Worm (Caenorhabditis elegans) whole organism, L4 larva: Measurements from ENCODE around the gene Y55F3AM.11.

Source experiments
- D1046.2 ChIP-seq: fragments of 200-800 bp; sonication (Bioruptor generic); IDR thresholded peaks from 2 replicates; pipeline ENCODE4 v1.3.6; 2022; ENCODE audit warnings: missing genetic modification characterization, missing compliant biosample characterization
- F26F4.8 ChIP-seq: fragments of 200-800 bp; sonication (Bioruptor generic); conservative IDR thresholded peaks from 2 replicates; pipeline ENCODE4 v1.3.6; 2022; ENCODE audit warnings: missing genetic modification characterization, missing compliant biosample characterization
- F49E8.2 ChIP-seq: sonication (generic microtip); optimal IDR thresholded peaks from 2 replicates; lab custom pipeline; 2016; ENCODE audit warnings: missing compliant biosample characterization, mild to moderate bottlenecking, missing genetic modification characterization, borderline replicate concordance
- R02D3.7 ChIP-seq: fragments of 150-350 bp; sonication (generic microtip); optimal IDR thresholded peaks from 3 replicates; lab custom pipeline; 2014; ENCODE audit warnings: missing biosample characterization, missing genetic modification characterization
- T26A8.4 ChIP-seq: fragments of 200-800 bp; sonication (Bioruptor generic); IDR thresholded peaks from 2 replicates; pipeline ENCODE4 v1.3.6; 2022; ENCODE audit warnings: missing genetic modification characterization, missing compliant biosample characterization
- Y105C5A.15 ChIP-seq: fragments of 200-800 bp; sonication (Bioruptor generic); IDR thresholded peaks from 2 replicates; pipeline ENCODE4 v1.3.6; 2022; ENCODE audit warnings: missing genetic modification characterization, missing compliant biosample characterization
- Y48G9A.11 ChIP-seq: fragments of 200-800 bp; sonication (Bioruptor generic); IDR thresholded peaks from 2 replicates; pipeline ENCODE4 v1.3.6; 2022; ENCODE audit warnings: missing genetic modification reagents, missing genetic modification characterization, missing compliant biosample characterization
- Y75B8A.6 ChIP-seq: fragments of 200-800 bp; sonication (Bioruptor generic); IDR thresholded peaks from 2 replicates; pipeline ENCODE4 v1.3.6; 2022; ENCODE audit warnings: missing genetic modification reagents, missing genetic modification characterization, missing compliant biosample characterization
- ZK337.2 ChIP-seq: fragments of 200-800 bp; sonication (Bioruptor generic); IDR thresholded peaks from 2 replicates; pipeline ENCODE4 v1.3.6; 2022; ENCODE audit warnings: missing genetic modification reagents, missing genetic modification characterization, missing compliant biosample characterization
- aha-1 ChIP-seq: fragments of 150-350 bp; peaks from one replicate; lab custom pipeline; 2014; ENCODE audit warnings: missing biosample characterization, missing genetic modification characterization
- aly-2 ChIP-seq: sonication (generic microtip); optimal IDR thresholded peaks from 2 replicates; lab custom pipeline; 2018; ENCODE audit warnings: missing biosample characterization, missing genetic modification characterization
- ama-1 ChIP-seq: fragments of 150-350 bp; optimal IDR thresholded peaks from 2 replicates; lab custom pipeline; 2014; ENCODE audit warnings: inconsistent platforms, mixed read lengths
- arid-1 ChIP-seq: fragments of 200-800 bp; sonication (Bioruptor generic); conservative IDR thresholded peaks from 2 replicates; pipeline ENCODE4 v1.3.6; 2022; ENCODE audit warnings: missing genetic modification reagents, missing genetic modification characterization, missing compliant biosample characterization
- ceh-28 ChIP-seq: fragments of 150-350 bp; optimal IDR thresholded peaks from 2 replicates; lab custom pipeline; 2014; ENCODE audit warnings: missing biosample characterization, missing genetic modification reagents, missing genetic modification characterization
- daf-16 ChIP-seq, 3 experiments: sonication (generic microtip); optimal IDR thresholded peaks; 2 replicates each; lab custom pipeline; 2016 to 2017; ENCODE audit warnings: missing genetic modification characterization in 3 of 3, missing genetic modification reagents in 3 of 3, mild to moderate bottlenecking in 2 of 3, missing compliant biosample characterization in 2 of 3, missing biosample characterization in 1 of 3, moderate library complexity in 1 of 3
- daf-19 ChIP-seq: fragments of 200-800 bp; sonication (Bioruptor generic); conservative IDR thresholded peaks from 2 replicates; pipeline ENCODE4 v1.3.6; 2022; ENCODE audit warnings: missing genetic modification characterization, missing compliant biosample characterization
- dmd-6 ChIP-seq: fragments of 200-800 bp; sonication (Bioruptor generic); IDR thresholded peaks from 2 replicates; pipeline ENCODE4 v1.3.6; 2022; ENCODE audit warnings: missing genetic modification reagents, missing genetic modification characterization, missing compliant biosample characterization
- dmd-8 ChIP-seq: fragments of 200-800 bp; sonication (Bioruptor generic); IDR thresholded peaks from 2 replicates; pipeline ENCODE4 v1.3.6; 2022; ENCODE audit warnings: missing genetic modification characterization, missing compliant biosample characterization
- dmd-9 ChIP-seq: fragments of 200-800 bp; sonication (Bioruptor generic); IDR thresholded peaks from 2 replicates; pipeline ENCODE4 v1.3.6; 2022; ENCODE audit warnings: missing genetic modification reagents, missing genetic modification characterization, missing compliant biosample characterization
- dpl-1 ChIP-seq: fragments of 150-350 bp; optimal IDR thresholded peaks from 2 replicates; lab custom pipeline; 2014; ENCODE audit warnings: missing biosample characterization, missing genetic modification reagents, missing genetic modification characterization
- duxl-1 ChIP-seq: sonication (generic microtip); optimal IDR thresholded peaks from 2 replicates; lab custom pipeline; 2016; ENCODE audit warnings: mild to moderate bottlenecking, missing genetic modification characterization, moderate library complexity, missing compliant biosample characterization; ENCODE audit not compliant: poor library complexity
- egl-43 ChIP-seq: fragments of 200-800 bp; sonication (Bioruptor generic); IDR thresholded peaks from 2 replicates; pipeline ENCODE4 v1.3.6; 2022; ENCODE audit warnings: missing genetic modification reagents, missing genetic modification characterization, missing compliant biosample characterization
- hif-1 ChIP-seq, 2 experiments: sonication (generic microtip); optimal IDR thresholded peaks; 2 replicates each; lab custom pipeline; 2016 to 2017; ENCODE audit warnings: missing compliant biosample characterization in 2 of 2, missing genetic modification characterization in 2 of 2, missing genetic modification reagents in 2 of 2, missing genotype in 2 of 2, mild to moderate bottlenecking in 1 of 2
- hlh-11 ChIP-seq: fragments of 200-800 bp; sonication (Bioruptor generic); optimal IDR thresholded peaks from 2 replicates; lab custom pipeline; 2018; ENCODE audit warnings: mild to moderate bottlenecking, missing genetic modification characterization, missing compliant biosample characterization
- hmg-1.1 ChIP-seq: fragments of 200-800 bp; sonication (Bioruptor generic); IDR thresholded peaks from 2 replicates; pipeline ENCODE4 v1.3.6; 2022; ENCODE audit warnings: missing genetic modification reagents, missing genetic modification characterization, missing compliant biosample characterization
- lim-7 ChIP-seq: fragments of 200-800 bp; sonication (Bioruptor generic); IDR thresholded peaks from 2 replicates; pipeline ENCODE4 v1.3.6; 2022; ENCODE audit warnings: missing genetic modification characterization, missing compliant biosample characterization
- lin-13 ChIP-seq: fragments of 150-350 bp; optimal IDR thresholded peaks from 2 replicates; lab custom pipeline; 2014; ENCODE audit warnings: missing biosample characterization, missing genetic modification reagents, missing genetic modification characterization
- lin-38 ChIP-seq: fragments of 200-800 bp; sonication (Bioruptor generic); IDR thresholded peaks from 2 replicates; pipeline ENCODE4 v1.3.6; 2022; ENCODE audit warnings: missing genetic modification reagents, missing genetic modification characterization, missing compliant biosample characterization
- lsy-2 ChIP-seq, 2 experiments: fragments of 150-350 bp in 1 of 2; sonication (generic microtip) in 1 of 2; optimal IDR thresholded peaks; 2 replicates each; lab custom pipeline; 2014 to 2017; ENCODE audit warnings: missing biosample characterization in 2 of 2, missing genetic modification characterization in 2 of 2
- mdl-1 ChIP-seq, 2 experiments: fragments of 150-350 bp in 1 of 2; sonication (generic microtip) in 1 of 2; optimal IDR thresholded peaks; 2 replicates each; lab custom pipeline; 2014 to 2017; ENCODE audit warnings: missing biosample characterization in 2 of 2, missing genetic modification characterization in 2 of 2
- nhr-10 ChIP-seq: fragments of 150-350 bp; optimal IDR thresholded peaks from 2 replicates; lab custom pipeline; 2014; ENCODE audit warnings: missing biosample characterization, missing genetic modification characterization
- nhr-11 ChIP-seq: fragments of 150-350 bp; optimal IDR thresholded peaks from 2 replicates; lab custom pipeline; 2014; ENCODE audit warnings: missing biosample characterization, missing genetic modification characterization
- nhr-111 ChIP-seq: fragments of 200-800 bp; sonication (Bioruptor generic); optimal IDR thresholded peaks from 2 replicates; lab custom pipeline; 2018; ENCODE audit warnings: mild to moderate bottlenecking, missing genetic modification characterization, missing compliant biosample characterization
- nhr-237 ChIP-seq: sonication (generic microtip); optimal IDR thresholded peaks from 2 replicates; lab custom pipeline; 2017; ENCODE audit warnings: missing biosample characterization, missing genetic modification characterization
- nhr-28 ChIP-seq: fragments of 150-350 bp; optimal IDR thresholded peaks from 2 replicates; lab custom pipeline; 2014; ENCODE audit warnings: missing biosample characterization, missing genetic modification characterization
- rbr-2 ChIP-seq: sonication (generic microtip); optimal IDR thresholded peaks from 2 replicates; lab custom pipeline; 2016; ENCODE audit warnings: missing genotype, missing genetic modification characterization, missing compliant biosample characterization
- saeg-2 ChIP-seq: fragments of 200-800 bp; sonication (Bioruptor generic); IDR thresholded peaks from 2 replicates; pipeline ENCODE4 v1.3.6; 2022; ENCODE audit warnings: missing genetic modification reagents, missing genetic modification characterization, missing compliant biosample characterization
- snpc-1.2 ChIP-seq: fragments of 200-800 bp; sonication (Bioruptor generic); IDR thresholded peaks from 2 replicates; pipeline ENCODE4 v1.3.6; 2022; ENCODE audit warnings: missing genetic modification reagents, missing genetic modification characterization, missing compliant biosample characterization
- snpc-4 ChIP-seq: fragments of 150-350 bp; optimal IDR thresholded peaks from 2 replicates; lab custom pipeline; 2014; ENCODE audit warnings: missing biosample characterization, missing genetic modification characterization
- spr-1 ChIP-seq: sonication (generic microtip); optimal IDR thresholded peaks from 2 replicates; lab custom pipeline; 2016; ENCODE audit warnings: mild to moderate bottlenecking, missing genetic modification characterization, missing compliant biosample characterization
- tra-1 ChIP-seq: fragments of 200-800 bp; sonication (Bioruptor generic); IDR thresholded peaks from 2 replicates; pipeline ENCODE4 v1.3.6; 2022; ENCODE audit warnings: missing genetic modification reagents, missing genetic modification characterization, missing compliant biosample characterization
- unc-130 ChIP-seq: sonication (generic microtip); optimal IDR thresholded peaks from 2 replicates; lab custom pipeline; 2016; ENCODE audit warnings: missing genetic modification reagents, missing genetic modification characterization, missing compliant biosample characterization
- zag-1 ChIP-seq: fragments of 150-350 bp; optimal IDR thresholded peaks from 2 replicates; lab custom pipeline; 2014; ENCODE audit warnings: missing biosample characterization, missing genetic modification characterization
- zip-11 ChIP-seq: fragments of 200-800 bp; sonication (Bioruptor generic); IDR thresholded peaks from 2 replicates; pipeline ENCODE4 v1.3.6; 2022; ENCODE audit warnings: missing genetic modification characterization, missing compliant biosample characterization

The Y55F3AM.11 gene

DNA sequence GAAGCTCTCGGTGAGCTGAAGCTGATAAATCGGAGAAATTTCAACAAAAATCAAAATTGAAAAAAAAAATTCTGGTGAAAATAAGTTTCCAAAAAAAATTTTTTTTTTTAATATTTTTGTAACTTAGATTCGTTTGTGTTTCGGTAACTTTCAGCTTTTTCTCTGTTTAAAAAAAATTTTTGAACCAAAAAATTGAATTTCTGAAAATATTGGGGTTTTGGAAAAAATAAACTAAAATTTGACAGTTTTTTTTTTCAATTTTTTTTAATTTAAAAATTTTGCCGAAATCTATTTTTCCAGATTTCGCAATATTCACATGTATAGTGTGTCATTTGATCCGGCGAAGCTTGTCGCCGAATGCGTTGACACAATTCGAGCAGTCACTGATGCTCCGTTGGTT, 45.3 kb downstream of the Y55F3AM.11 start, which contains the start of gene Y55F3AM.5:
Y55F3AM.5 (plus strand) TSS at position 301 of the 400 bp plus-strand sequence.
- TF ChIP-seq dmd-8: no peak
- TF ChIP-seq T26A8.4 (GFP tag; lab: Robert Waterston, UW): no peak
- TF ChIP-seq aha-1 (tag; lab: Kevin White, UChicago): peak; percentile 17

- TF ChIP-seq hmg-1.1 (GFP tag; lab: Robert Waterston, UW): 0 out of 2 replicates have a peak, but pooled peaks have one; percentile 26
- no peak for TF ChIP-seq saeg-2
- peak; percentile 87 for TF ChIP-seq ceh-28 (tag; lab: Kevin White, UChicago)
- no peak for TF ChIP-seq T26A8.4 (GFP tag; lab: Robert Waterston, UW)
- TF ChIP-seq egl-43 (GFP tag; lab: Robert Waterston, UW): no peak
- peak; percentile 86 for TF ChIP-seq dpl-1 (GFP tag; lab: Kevin White, UChicago)
- TF ChIP-seq lin-38: peak; percentile 97
- 0 out of 2 replicates have a peak, but pooled peaks have one; percentile 1 for TF ChIP-seq Y105C5A.15 (GFP tag; lab: Robert Waterston, UW)
- TF ChIP-seq daf-19 (GFP tag; lab: Robert Waterston, UW): no peak
- peak in 1 of 2 experiments; percentile 30 for TF ChIP-seq lsy-2 (tag; optimal IDR thresholded peaks at IDR 0.05; lab: Kevin White, UChicago)
- peak; percentile 2 for TF ChIP-seq rbr-2
- TF ChIP-seq D1046.2 (GFP tag; lab: Robert Waterston, UW): no peak
Measured at ce11 chrIV:991647-992400, 52.4 kb downstream of the Y55F3AM.11 start, which contains the start of gene lep-2. Gene lep-2 (plus strand): TSS chrIV:992283.

ce11 chrIV:991181-991642, 53.0 kb downstream of the Y55F3AM.11 start:
- TF ChIP-seq duxl-1 (tag; lab: Kevin White, UChicago) (peak; percentile 27), F26F4.8 (peak; percentile 71; the same call in 1 of the 2 replicates), mdl-1 (tag; optimal IDR thresholded peaks at IDR 0.05; lab: Kevin White, UChicago) (no peak), saeg-2 (no peak), unc-130 (GFP tag; lab: Kevin White, UChicago) (peak; percentile 86), lim-7 (GFP tag; lab: Robert Waterston, UW) (0 out of 2 replicates have a peak, but pooled peaks have one; percentile 69), nhr-10 (tag; lab: Kevin White, UChicago) (no peak), nhr-11 (tag; lab: Kevin White, UChicago) (no peak), Y48G9A.11 (peak; percentile 88), snpc-4 (tag; lab: Kevin White, UChicago) (peak; percentile 79), hif-1 (tag; optimal IDR thresholded peaks at IDR 0.05; lab: Kevin White, UChicago) (no peak), F49E8.2 (peak; percentile 94), ama-1 (lab: Kevin White, UChicago) (peak; percentile 95), dpl-1 (GFP tag; lab: Kevin White, UChicago) (no peak), hlh-11 (tag; lab: Kevin White, UChicago) (peak; percentile 29), daf-16 (GFP tag; optimal IDR thresholded peaks at IDR 0.05; lab: Kevin White, UChicago) (no peak), daf-16 (tag; optimal IDR thresholded peaks at IDR 0.05; lab: Kevin White, UChicago) (peak; percentile 30), nhr-28 (no peak), lsy-2 (tag; optimal IDR thresholded peaks at IDR 0.05; lab: Kevin White, UChicago) (peak in 1 of 2 experiments; percentile 20), zag-1 (tag; lab: Kevin White, UChicago) (no peak), dmd-9 (GFP tag; lab: Robert Waterston, UW) (peak; percentile 53; the same call in 1 of the 2 replicates), snpc-1.2 (GFP tag; lab: Robert Waterston, UW) (peak; percentile 74), egl-43 (GFP tag; lab: Robert Waterston, UW) (peak; percentile 71; the same call in 1 of the 2 replicates), spr-1 (peak; percentile 51), zip-11 (GFP tag; lab: Robert Waterston, UW) (no peak), aly-2 (tag; lab: Kevin White, UChicago) (no peak), tra-1 (GFP tag; lab: Robert Waterston, UW) (no peak), Y75B8A.6 (GFP tag; lab: Robert Waterston, UW) (no peak), dmd-6 (GFP tag; lab: Robert Waterston, UW) (no peak), R02D3.7 (tag; lab: Kevin White, UChicago) (peak; percentile 25), lin-38 (peak; percentile 88), nhr-111 (GFP tag; lab: Kevin White, UChicago) (peak; percentile 52), lin-13 (peak; percentile 41), arid-1 (peak; percentile 76), nhr-237 (tag; lab: Kevin White, UChicago) (no peak), ceh-28 (tag; lab: Kevin White, UChicago) (no peak), ZK337.2 (GFP tag; lab: Robert Waterston, UW) (no peak), aha-1 (tag; lab: Kevin White, UChicago) (peak; percentile 96)
